Worm (Caenorhabditis elegans) whole organism, late embryonic: Measurements from ENCODE around the gene C07A12.18.

ENCODE experiments used
- T23F11.4 ChIP-seq: fragments of 200-800 bp; sonication (Bioruptor generic); optimal IDR thresholded peaks from 2 replicates; lab custom pipeline; 2018; ENCODE audit warnings: mild to moderate bottlenecking, missing genetic modification characterization, missing compliant biosample characterization
- Y22D7AL.16 ChIP-seq: sonication (generic microtip); optimal IDR thresholded peaks from 2 replicates; lab custom pipeline; 2016; ENCODE audit warnings: missing genetic modification characterization, missing compliant biosample characterization
- ceh-19 ChIP-seq: fragments of 200-800 bp; sonication (Bioruptor generic); optimal IDR thresholded peaks from 2 replicates; lab custom pipeline; 2018; ENCODE audit warnings: mild to moderate bottlenecking, missing genetic modification characterization, missing compliant biosample characterization
- ceh-30 ChIP-seq: fragments of 150-350 bp; optimal IDR thresholded peaks from 2 replicates; lab custom pipeline; 2014; ENCODE audit warnings: missing biosample characterization, missing genetic modification characterization
- ceh-45 ChIP-seq: fragments of 200-800 bp; sonication (Bioruptor generic); IDR thresholded peaks from 2 replicates; pipeline ENCODE4 v1.3.6; 2022; ENCODE audit warnings: missing genetic modification reagents, missing genetic modification characterization, missing compliant biosample characterization
- che-1 ChIP-seq: sonication (generic microtip); optimal IDR thresholded peaks from 2 replicates; lab custom pipeline; 2016; ENCODE audit warnings: mild to moderate bottlenecking, missing genetic modification characterization, missing compliant biosample characterization
- fkh-6 ChIP-seq: sonication (generic microtip); optimal IDR thresholded peaks from 2 replicates; lab custom pipeline; 2016; ENCODE audit warnings: missing genetic modification characterization, missing compliant biosample characterization
- pha-2 ChIP-seq: sonication (generic microtip); optimal IDR thresholded peaks from 2 replicates; lab custom pipeline; 2017; ENCODE audit warnings: mild to moderate bottlenecking, missing genetic modification characterization, missing compliant biosample characterization
- pqm-1 ChIP-seq: sonication (generic microtip); optimal IDR thresholded peaks from 2 replicates; lab custom pipeline; 2016; ENCODE audit warnings: missing genetic modification characterization, missing compliant biosample characterization
- sox-2 ChIP-seq: fragments of 200-800 bp; sonication (Bioruptor generic); IDR thresholded peaks from 2 replicates; pipeline ENCODE4 v1.3.6; 2022; ENCODE audit warnings: missing genetic modification reagents, missing genetic modification characterization, missing compliant biosample characterization
- tbx-2 ChIP-seq: sonication (generic microtip); optimal IDR thresholded peaks from 2 replicates; lab custom pipeline; 2016; ENCODE audit warnings: missing genetic modification characterization, missing compliant biosample characterization
- unc-42 ChIP-seq: sonication (generic microtip); optimal IDR thresholded peaks from 2 replicates; lab custom pipeline; 2016; ENCODE audit warnings: missing genotype, missing genetic modification characterization, missing compliant biosample characterization

DNA sequence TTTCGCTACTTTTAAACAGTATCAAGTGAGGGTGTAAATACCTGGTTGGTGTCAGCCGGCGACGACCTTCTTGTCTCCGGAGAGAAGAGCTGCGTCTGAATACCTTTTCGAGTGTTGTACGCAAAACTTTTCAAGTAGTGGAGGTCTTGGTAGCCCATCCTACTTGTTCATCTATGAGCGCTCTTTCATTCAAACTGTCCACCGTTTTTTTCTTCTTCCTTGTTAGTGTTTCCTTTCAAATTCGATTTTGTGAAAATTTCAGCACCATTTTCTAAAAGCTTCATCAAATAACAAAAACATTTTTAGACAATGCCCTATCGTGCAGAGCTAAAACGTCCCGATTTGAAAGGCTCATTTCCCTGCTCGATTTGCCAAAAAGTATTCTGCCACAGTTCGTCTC is 4.7 kb upstream of the C07A12.18 start, which contains the start of gene ham-2:
- TF ChIP-seq pqm-1 (tag; lab: Kevin White, UChicago) (no peak), unc-42 (tag; lab: Kevin White, UChicago) (no peak), ceh-30 (tag; lab: Kevin White, UChicago) (no peak), fkh-6 (tag; lab: Kevin White, UChicago) (no peak), ceh-19 (no peak), pha-2 (tag; lab: Kevin White, UChicago) (no peak), sox-2 (GFP tag; lab: Robert Waterston, UW) (no peak), Y22D7AL.16 (no peak), ceh-45 (GFP tag; lab: Robert Waterston, UW) (no peak), che-1 (tag; lab: Kevin White, UChicago) (no peak), T23F11.4 (GFP tag; lab: Kevin White, UChicago) (no peak), tbx-2 (tag; lab: Kevin White, UChicago) (no peak)
